Fruit fly (Drosophila melanogaster): ENCODE measurements around the gene CG7579.

Gene CG7579

DNA sequence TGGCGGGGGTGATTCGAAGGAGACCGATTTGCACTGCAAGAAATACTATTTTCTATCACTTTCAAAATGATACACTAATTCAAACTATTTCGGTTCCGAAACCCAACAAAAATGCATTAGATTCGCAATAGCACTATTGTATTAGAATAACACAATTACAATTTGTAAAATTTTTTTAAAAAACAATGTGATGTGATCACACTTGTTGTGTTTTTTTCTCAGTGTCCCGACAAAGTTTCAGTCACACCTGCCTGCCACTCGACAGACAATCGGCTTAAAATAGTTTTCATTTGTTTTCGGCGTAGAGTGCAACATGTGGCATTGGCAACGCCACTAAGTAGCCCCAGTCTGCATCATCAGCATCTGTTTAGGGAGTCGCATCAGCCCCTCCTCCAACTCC is 8.1 kb downstream of the CG7579 start:
- no peak for TF ChIP-seq Dfd (GFP tag; optimal IDR thresholded peaks at IDR 0.05)
- no peak for TF ChIP-seq foxo (GFP tag; optimal IDR thresholded peaks at IDR 0.05)
- TF ChIP-seq Hr83 (GFP tag; optimal IDR thresholded peaks at IDR 0.05; ENCODE audit: poor library complexity, severe bottlenecking) = no peak
- peak; percentile 9 for TF ChIP-seq sv (GFP tag; optimal IDR thresholded peaks at IDR 0.05)
- TF ChIP-seq Sp1 (GFP tag; optimal IDR thresholded peaks at IDR 0.05) = no peak

DNA sequence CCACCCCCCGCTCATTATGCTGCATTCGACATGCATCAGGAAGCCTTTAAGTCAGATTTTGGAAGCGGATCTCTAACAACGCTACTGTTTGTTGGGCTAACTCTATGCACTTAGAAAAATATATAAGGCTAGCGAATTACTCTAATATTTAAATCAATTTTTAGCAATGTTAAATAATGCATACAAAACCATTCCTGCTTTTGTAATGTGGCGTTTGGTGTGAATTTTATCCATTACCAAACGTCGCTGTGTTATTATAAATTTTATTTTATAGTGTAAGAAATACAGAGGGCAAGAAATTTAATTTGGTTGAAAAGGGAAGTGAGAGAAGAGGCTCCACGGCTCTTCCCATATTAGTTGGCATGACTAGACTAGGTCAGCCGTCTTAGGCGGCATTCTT is 10.4 kb downstream of the CG7579 start:
- TF ChIP-seq Vsx2 (GFP tag; optimal IDR thresholded peaks at IDR 0.05; ENCODE audit: partially characterized antibody) (no peak), CG9705 (GFP tag; optimal IDR thresholded peaks at IDR 0.05) (no peak), Abd-B (GFP tag; optimal IDR thresholded peaks at IDR 0.05) (no peak), woc (GFP tag; optimal IDR thresholded peaks at IDR 0.05) (no peak)

DNA sequence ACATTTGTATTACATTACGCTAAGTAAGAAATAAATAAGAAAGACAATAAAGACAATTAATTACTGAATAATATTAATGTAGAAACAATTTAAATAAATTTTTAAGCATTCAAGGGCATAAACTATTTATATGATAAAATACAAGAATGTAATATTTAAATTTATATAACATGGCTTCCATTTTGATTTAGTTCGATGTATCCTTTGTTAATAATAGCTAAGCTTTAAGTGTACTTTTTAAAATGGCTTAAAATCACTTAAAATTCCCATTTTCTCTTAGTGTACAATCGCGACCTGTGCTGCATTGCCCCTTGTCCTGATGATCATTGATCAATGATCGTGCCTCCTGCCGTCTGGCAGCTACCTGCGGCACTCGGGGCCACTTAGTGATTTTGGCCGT is 12.8 kb downstream of the CG7579 start:
- TF ChIP-seq HLH106 (tag; optimal IDR thresholded peaks at IDR 0.05) (peak; percentile 54), Mio (GFP tag; optimal IDR thresholded peaks at IDR 0.05) (no peak), rgr (GFP tag; optimal IDR thresholded peaks at IDR 0.05) (peak; percentile 56), dsf (GFP tag; optimal IDR thresholded peaks at IDR 0.05; ENCODE audit: borderline replicate concordance) (no peak), Vsx2 (GFP tag; optimal IDR thresholded peaks at IDR 0.05; ENCODE audit: partially characterized antibody) (no peak), N (GFP tag; optimal IDR thresholded peaks at IDR 0.05) (no peak), lola (GFP tag; optimal IDR thresholded peaks at IDR 0.05) (no peak), foxo (GFP tag; optimal IDR thresholded peaks at IDR 0.05) (peak in 1 of 2 experiments; percentile 55), Rel (GFP tag; optimal IDR thresholded peaks at IDR 0.05) (no peak), Rel (tag; optimal IDR thresholded peaks at IDR 0.05) (no peak), psq (GFP tag; optimal IDR thresholded peaks at IDR 0.05) (peak; percentile 54), Sp1 (GFP tag; optimal IDR thresholded peaks at IDR 0.05) (peak; percentile 71), dmrt93B (GFP tag; optimal IDR thresholded peaks at IDR 0.05) (peak; percentile 40), GATAd (GFP tag; optimal IDR thresholded peaks at IDR 0.05) (no peak), CG9705 (GFP tag; optimal IDR thresholded peaks at IDR 0.05) (no peak), Jra (GFP tag; optimal IDR thresholded peaks at IDR 0.05) (no peak), jim (GFP tag; optimal IDR thresholded peaks at IDR 0.05) (no peak), woc (GFP tag; optimal IDR thresholded peaks at IDR 0.05) (no peak), br (GFP tag; optimal IDR thresholded peaks at IDR 0.05) (no peak), dl (GFP tag; optimal IDR thresholded peaks at IDR 0.05; ENCODE audit: insufficient read depth in 1 of 2, partially characterized antibody in 2 of 2) (no peak), Abd-B (GFP tag; optimal IDR thresholded peaks at IDR 0.05) (no peak), brk (GFP tag; optimal IDR thresholded peaks at IDR 0.05) (no peak), OdsH (GFP tag; optimal IDR thresholded peaks at IDR 0.05) (peak; percentile 65), Hnf4 (GFP tag; optimal IDR thresholded peaks at IDR 0.05) (no peak), Dif (GFP tag; optimal IDR thresholded peaks at IDR 0.05; ENCODE audit: partially characterized antibody) (no peak), usp (GFP tag; optimal IDR thresholded peaks at IDR 0.05) (no peak), pan (optimal IDR thresholded peaks at IDR 0.05) (no peak), sage (GFP tag; optimal IDR thresholded peaks at IDR 0.05) (no peak), fru (GFP tag; optimal IDR thresholded peaks at IDR 0.05) (peak; percentile 32), Myc (optimal IDR thresholded peaks at IDR 0.05) (no peak), sv (GFP tag; optimal IDR thresholded peaks at IDR 0.05) (no peak), h (GFP tag; optimal IDR thresholded peaks at IDR 0.05) (peak; percentile 25), ey (GFP tag; optimal IDR thresholded peaks at IDR 0.05) (no peak), Hr83 (GFP tag; optimal IDR thresholded peaks at IDR 0.05; ENCODE audit: poor library complexity, severe bottlenecking) (no peak), CG32264 (GFP tag; optimal IDR thresholded peaks at IDR 0.05) (no peak), Dfd (GFP tag; optimal IDR thresholded peaks at IDR 0.05) (no peak), tai (GFP tag; optimal IDR thresholded peaks at IDR 0.05) (no peak), CrebA (GFP tag; optimal IDR thresholded peaks at IDR 0.05; ENCODE audit: borderline replicate concordance) (no peak)
